Fruit fly (Drosophila melanogaster) whole organism, embryonic: ENCODE results near the gene CG6567.

ENCODE experiments used
- Atf3 ChIP-seq: fragments of 200-800 bp; sonication (Bioruptor generic); optimal IDR thresholded peaks from 3 replicates; lab custom pipeline; 2016; ENCODE audit warnings: missing biosample characterization, missing genetic modification characterization
- Awh ChIP-seq: fragments of 200-800 bp; sonication (Bioruptor generic); IDR thresholded peaks from 2 replicates; pipeline ENCODE4, ENCODE4 v1.3.6; 2022; ENCODE audit warnings: missing biosample characterization, missing genetic modification characterization
- CG10267 ChIP-seq: fragments of 200-800 bp; sonication (Bioruptor generic); optimal IDR thresholded peaks from 2 replicates; lab custom pipeline; 2018; ENCODE audit warnings: missing biosample characterization, mild to moderate bottlenecking, missing genetic modification characterization, moderate library complexity
- CG11695 ChIP-seq: fragments of 200-800 bp; sonication (Bioruptor generic); IDR thresholded peaks from 3 replicates; pipeline ENCODE4 v1.3.6; 2022; ENCODE audit warnings: missing biosample characterization, missing genetic modification characterization
- CG15269 ChIP-seq: fragments of 200-800 bp; sonication (Bioruptor generic); optimal IDR thresholded peaks from 2 replicates; lab custom pipeline; 2018; ENCODE audit warnings: missing biosample characterization, mild to moderate bottlenecking, missing genetic modification characterization, moderate library complexity
- CG1647 ChIP-seq: fragments of 200-800 bp; sonication (Bioruptor generic); optimal IDR thresholded peaks from 3 replicates; lab custom pipeline; 2016; ENCODE audit warnings: missing biosample characterization, missing genetic modification characterization
- CG17328 ChIP-seq: fragments of 200-800 bp; sonication (Bioruptor generic); IDR thresholded peaks from 2 replicates; pipeline ENCODE4 v1.3.6; 2022; ENCODE audit warnings: missing biosample characterization, missing genetic modification characterization
- CG17912 ChIP-seq: fragments of 200-800 bp; sonication (Bioruptor generic); optimal IDR thresholded peaks from 2 replicates; lab custom pipeline; 2018; ENCODE audit warnings: missing biosample characterization, mild to moderate bottlenecking, missing genetic modification characterization
- CG2116 ChIP-seq: fragments of 200-800 bp; sonication (Bioruptor generic); optimal IDR thresholded peaks from 3 replicates; lab custom pipeline; 2018; ENCODE audit warnings: missing biosample characterization, mild to moderate bottlenecking, missing genetic modification characterization
- CG31365 ChIP-seq: fragments of 200-800 bp; sonication (Bioruptor generic); optimal IDR thresholded peaks from 2 replicates; lab custom pipeline; 2018; ENCODE audit warnings: missing biosample characterization, mild to moderate bottlenecking, missing genetic modification characterization
- CG31441 ChIP-seq: fragments of 200-800 bp; sonication (Bioruptor generic); IDR thresholded peaks from 2 replicates; pipeline ENCODE4 v1.3.6; 2022; ENCODE audit warnings: missing biosample characterization, missing genetic modification characterization
- CG3726 ChIP-seq: fragments of 200-800 bp; sonication (Bioruptor generic); IDR thresholded peaks from 3 replicates; pipeline ENCODE4, ENCODE4 v1.3.6; 2022; ENCODE audit warnings: missing biosample characterization, missing genetic modification characterization
- CG42726 ChIP-seq: fragments of 200-800 bp; sonication (Bioruptor generic); IDR thresholded peaks from 2 replicates; pipeline ENCODE4 v1.3.6; 2022; ENCODE audit warnings: missing biosample characterization, missing genetic modification characterization; ENCODE audit not compliant: partially characterized antibody
- CG4360 ChIP-seq: fragments of 200-800 bp; sonication (Bioruptor generic); IDR thresholded peaks from 2 replicates; pipeline ENCODE4 v1.3.6; 2022; ENCODE audit warnings: missing biosample characterization, missing genetic modification characterization
- CG5953 ChIP-seq: fragments of 200-800 bp; sonication (Bioruptor generic); IDR thresholded peaks from 2 replicates; pipeline ENCODE4 v1.3.6; 2022; ENCODE audit warnings: missing biosample characterization, missing genetic modification characterization
- CG6791 ChIP-seq: fragments of 200-800 bp; sonication (Bioruptor generic); IDR thresholded peaks from 3 replicates; pipeline ENCODE4 v1.3.6; 2022; ENCODE audit warnings: missing biosample characterization, missing genetic modification characterization; ENCODE audit not compliant: partially characterized antibody
- CG7271 ChIP-seq: fragments of 200-800 bp; sonication (Bioruptor generic); optimal IDR thresholded peaks from 2 replicates; lab custom pipeline; 2018; ENCODE audit warnings: missing biosample characterization, mild to moderate bottlenecking, missing genetic modification characterization, moderate library complexity
- CG7987 ChIP-seq: fragments of 200-800 bp; sonication (Bioruptor generic); optimal IDR thresholded peaks from 2 replicates; lab custom pipeline; 2018; ENCODE audit warnings: missing biosample characterization, mild to moderate bottlenecking, missing genetic modification characterization, moderate library complexity
- CG8478 ChIP-seq: fragments of >200 bp; optimal IDR thresholded peaks from 2 replicates; lab custom pipeline; 2018
- CG9817 ChIP-seq: fragments of 200-800 bp; sonication (Bioruptor generic); optimal IDR thresholded peaks from 2 replicates; lab custom pipeline; 2018; ENCODE audit warnings: missing biosample characterization, mild to moderate bottlenecking, missing genetic modification characterization, moderate library complexity
- CHES-1-like ChIP-seq: fragments of 200-800 bp; sonication (Bioruptor generic); optimal IDR thresholded peaks from 2 replicates; lab custom pipeline; 2016; ENCODE audit warnings: missing biosample characterization, missing genetic modification characterization
- Dbx ChIP-seq: fragments of 200-800 bp; sonication (Bioruptor generic); IDR thresholded peaks from 3 replicates; pipeline ENCODE4 v1.3.6; 2022; ENCODE audit warnings: missing biosample characterization, missing genetic modification characterization
- Dip3 ChIP-seq: fragments of 200-800 bp; sonication (Bioruptor generic); optimal IDR thresholded peaks from 3 replicates; lab custom pipeline; 2016; ENCODE audit warnings: missing biosample characterization, missing genetic modification characterization
- E2f2 ChIP-seq: fragments of 200-800 bp; sonication (Bioruptor generic); IDR thresholded peaks from 2 replicates; pipeline ENCODE4 v1.3.6; 2022; ENCODE audit warnings: missing biosample characterization, missing genetic modification characterization
- HmgD ChIP-seq: fragments of 200-800 bp; sonication (Bioruptor generic); optimal IDR thresholded peaks from 3 replicates; lab custom pipeline; 2016; ENCODE audit warnings: missing biosample characterization, missing genetic modification characterization
- HmgZ ChIP-seq: fragments of 200-800 bp; sonication (Bioruptor generic); optimal IDR thresholded peaks from 2 replicates; lab custom pipeline; 2018; ENCODE audit warnings: missing biosample characterization, mild to moderate bottlenecking, missing genetic modification characterization
- Hr51 ChIP-seq, 2 experiments: fragments of 200-800 bp; sonication (Bioruptor generic); optimal IDR thresholded peaks; 2 replicates in 1 of 2; 3 replicates in 1 of 2; lab custom pipeline; 2016 to 2018; ENCODE audit warnings: missing biosample characterization in 2 of 2, missing genetic modification characterization in 2 of 2, mild to moderate bottlenecking in 1 of 2, moderate library complexity in 1 of 2
- Nf-YC ChIP-seq: fragments of 200-800 bp; optimal IDR thresholded peaks from 3 replicates; lab custom pipeline; 2019; ENCODE audit warnings: missing biosample characterization, mild to moderate bottlenecking, missing genetic modification characterization, moderate library complexity
- Trl ChIP-seq, 3 experiments: fragments of >200 bp in 2 of 3; fragments of 200-800 bp in 1 of 3; sonication (Bioruptor generic) in 1 of 3; optimal IDR thresholded peaks; 2 replicates in 1 of 3; 3 replicates in 2 of 3; lab custom pipeline; 2016 to 2017; ENCODE audit warnings: missing biosample characterization in 1 of 3, missing genetic modification characterization in 1 of 3
- ash1 ChIP-seq: fragments of 200-800 bp; sonication (Bioruptor generic); optimal IDR thresholded peaks from 2 replicates; lab custom pipeline; 2018; ENCODE audit warnings: missing biosample characterization, mild to moderate bottlenecking, missing genetic modification characterization
- bowl ChIP-seq: fragments of 200-800 bp; sonication (Bioruptor generic); IDR thresholded peaks from 2 replicates; pipeline ENCODE4 v1.3.6; 2022; ENCODE audit warnings: missing biosample characterization, missing genetic modification characterization
- dmrt11E ChIP-seq: fragments of 200-800 bp; sonication (Bioruptor generic); optimal IDR thresholded peaks from 3 replicates; lab custom pipeline; 2018; ENCODE audit warnings: missing biosample characterization, mild to moderate bottlenecking, missing genetic modification characterization, moderate library complexity
- fd96Cb ChIP-seq: fragments of 200-800 bp; sonication (Bioruptor generic); optimal IDR thresholded peaks from 2 replicates; lab custom pipeline; 2018; ENCODE audit warnings: missing biosample characterization, mild to moderate bottlenecking, missing genetic modification characterization, moderate library complexity
- gcm ChIP-seq: fragments of 200-800 bp; sonication (Bioruptor generic); optimal IDR thresholded peaks from 2 replicates; lab custom pipeline; 2019; ENCODE audit warnings: missing biosample characterization, mild to moderate bottlenecking, missing genetic modification characterization, moderate library complexity
- grn ChIP-seq: fragments of 200-800 bp; sonication (Bioruptor generic); optimal IDR thresholded peaks from 3 replicates; lab custom pipeline; 2017; ENCODE audit warnings: missing biosample characterization, missing genetic modification characterization
- ind ChIP-seq: fragments of 200-800 bp; sonication (Bioruptor generic); optimal IDR thresholded peaks from 3 replicates; lab custom pipeline; 2016; ENCODE audit warnings: missing biosample characterization, missing genetic modification characterization
- insv ChIP-seq, 2 experiments: fragments of 200-800 bp; sonication (Bioruptor generic); optimal IDR thresholded peaks; 3 replicates each; lab custom pipeline; 2016 to 2018; ENCODE audit warnings: missing biosample characterization in 2 of 2, missing genetic modification characterization in 2 of 2
- kni ChIP-seq: fragments of 200-800 bp; sonication (Bioruptor generic); optimal IDR thresholded peaks from 3 replicates; lab custom pipeline; 2017; ENCODE audit warnings: mild to moderate bottlenecking, missing biosample characterization, missing genetic modification reagents, missing genetic modification characterization
- nau ChIP-seq: fragments of 200-800 bp; sonication (Bioruptor generic); optimal IDR thresholded peaks from 3 replicates; lab custom pipeline; 2017; ENCODE audit warnings: missing biosample characterization, mild to moderate bottlenecking, missing genetic modification characterization, missing genetic modification reagents
- p53 ChIP-seq: fragments of 200-800 bp; sonication (Bioruptor generic); optimal IDR thresholded peaks from 2 replicates; lab custom pipeline; 2016; ENCODE audit warnings: missing biosample characterization, missing genetic modification characterization
- pan ChIP-seq, 4 experiments: fragments of >200 bp in 3 of 4; fragments of 200-800 bp in 1 of 4; sonication (Bioruptor generic) in 1 of 4; optimal IDR thresholded peaks in 3 of 4; IDR thresholded peaks in 1 of 4; 2 replicates each; pipeline versions ENCODE4 v1.3.6 to Lab custom; 2017 to 2022; ENCODE audit warnings: missing biosample characterization in 2 of 4, missing genetic modification characterization in 2 of 4, mixed read lengths in 1 of 4
- pfk ChIP-seq: fragments of 200-800 bp; sonication (Bioruptor generic); optimal IDR thresholded peaks from 2 replicates; lab custom pipeline; 2018; ENCODE audit warnings: missing biosample characterization, mild to moderate bottlenecking, missing genetic modification characterization, moderate library complexity
- sd ChIP-seq: fragments of 200-800 bp; sonication (Bioruptor generic); optimal IDR thresholded peaks from 3 replicates; lab custom pipeline; 2018; ENCODE audit warnings: missing biosample characterization, mild to moderate bottlenecking, missing genetic modification characterization, moderate library complexity
- vfl ChIP-seq: fragments of 200-800 bp; sonication (Bioruptor generic); optimal IDR thresholded peaks from 2 replicates; lab custom pipeline; 2016; ENCODE audit warnings: missing biosample characterization, missing genetic modification characterization
- zf30C ChIP-seq: fragments of 200-800 bp; sonication (Bioruptor generic); optimal IDR thresholded peaks from 3 replicates; lab custom pipeline; 2018; ENCODE audit warnings: missing biosample characterization, mild to moderate bottlenecking, missing genetic modification characterization
- zfh2 ChIP-seq: fragments of 200-800 bp; sonication (Bioruptor generic); optimal IDR thresholded peaks from 2 replicates; lab custom pipeline; 2016; ENCODE audit warnings: missing biosample characterization, missing genetic modification characterization

Gene CG6567

DNA sequence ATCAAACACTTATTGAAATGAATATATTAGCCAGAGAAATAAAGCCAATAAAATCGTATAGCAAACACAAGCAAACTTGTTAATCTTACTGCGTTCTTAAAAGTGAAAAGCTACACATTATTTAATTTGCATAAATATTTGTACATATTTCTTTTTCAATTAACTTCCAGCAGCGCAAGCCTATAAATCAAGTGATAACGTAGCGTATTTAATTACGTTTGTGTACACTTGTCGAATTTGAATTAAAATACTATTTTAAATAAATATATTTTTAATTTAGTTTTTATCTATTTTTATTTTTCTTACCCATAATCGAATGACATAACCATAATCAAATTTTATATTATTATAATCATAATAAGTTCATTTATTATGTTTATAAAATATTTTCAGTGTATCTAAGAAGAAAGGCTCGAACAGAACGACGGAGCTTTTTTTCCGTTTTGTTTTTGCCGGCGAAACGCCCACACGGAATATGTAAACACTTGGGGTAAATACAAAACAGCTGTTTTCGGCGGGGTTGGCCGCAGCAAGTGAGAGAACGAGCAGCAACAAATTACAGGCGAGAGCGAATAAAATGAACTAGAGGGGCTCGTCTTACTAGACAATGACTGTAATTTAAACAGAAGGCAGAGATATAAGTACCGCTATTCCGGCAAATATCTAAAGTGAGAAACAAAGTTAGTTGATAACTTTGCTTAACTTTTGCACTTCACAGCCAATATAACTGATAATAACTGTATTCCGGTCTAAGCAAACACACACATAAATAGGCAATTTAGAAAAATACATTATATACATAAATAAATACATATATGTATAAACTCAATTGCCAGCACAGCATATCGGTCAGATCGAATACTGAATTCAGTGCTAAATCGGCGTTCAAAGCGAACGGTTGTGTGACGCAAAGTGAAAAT lies 21.5 kb upstream of the CG6567 start, which contains the start of gene Sodh2 (continued):
- TF ChIP-seq p53 = no peak
- peak; percentile 30 for TF ChIP-seq grn (GFP tag; lab: Kevin White, UChicago)
- TF ChIP-seq CG10267 = peak; percentile 75
- no peak for TF ChIP-seq HmgD (GFP tag; lab: Kevin White, UChicago)
- peak; percentile 25 for TF ChIP-seq dmrt11E (tag; lab: Kevin White, UChicago)
- TF ChIP-seq insv (GFP tag; optimal IDR thresholded peaks at IDR 0.05; lab: Kevin White, UChicago) = peak in 1 of 2 experiments; percentile 60
- TF ChIP-seq nau = peak; percentile 72
- TF ChIP-seq CG17912 (GFP tag; lab: Kevin White, UChicago) = peak; percentile 82
- peak; percentile 70 for TF ChIP-seq CG11695 (GFP tag; lab: Robert Waterston, UW)
- TF ChIP-seq Dbx (GFP tag; lab: Robert Waterston, UW) = peak; percentile 66; the same call in 2 of the 3 replicates
- TF ChIP-seq ash1 (GFP tag; lab: Kevin White, UChicago) = peak; percentile 70
- peak; percentile 70 for TF ChIP-seq CG31365
- no peak for TF ChIP-seq CG7271 (tag; lab: Kevin White, UChicago)
- TF ChIP-seq Dip3 = peak; percentile 78
- peak; percentile 18 for TF ChIP-seq kni (GFP tag; lab: Kevin White, UChicago)
- 0 out of 2 replicates have a peak, but pooled peaks have one; percentile 12 for TF ChIP-seq CG5953
- TF ChIP-seq CG7987 (GFP tag; lab: Kevin White, UChicago) = peak; percentile 91
- peak; percentile 50; the same call in 1 of the 2 replicates for TF ChIP-seq CG17328 (GFP tag; lab: Robert Waterston, UW)
- TF ChIP-seq pfk (GFP tag; lab: Kevin White, UChicago) = peak; percentile 62
- TF ChIP-seq CHES-1-like = peak; percentile 71
- TF ChIP-seq CG9817 = peak; percentile 79
- peak; percentile 69 for TF ChIP-seq HmgZ (tag; lab: Kevin White, UChicago)
- TF ChIP-seq CG6791 = no peak
- peak; percentile 81 for TF ChIP-seq CG15269 (tag; lab: Kevin White, UChicago)
- TF ChIP-seq CG42726 = no peak
- TF ChIP-seq gcm (GFP tag; lab: Kevin White, UChicago) = peak; percentile 67
- TF ChIP-seq Hr51 (GFP tag; optimal IDR thresholded peaks at IDR 0.05; lab: Kevin White, UChicago) = peak in 1 of 2 experiments; percentile 81
- TF ChIP-seq CG8478 (lab: Kevin White, UChicago) = no peak
- no peak for TF ChIP-seq CG4360 (GFP tag; lab: Robert Waterston, UW)
- TF ChIP-seq Trl (optimal IDR thresholded peaks at IDR 0.05; lab: Kevin White, UChicago) = peak in 1 of 2 experiments; percentile 28
- TF ChIP-seq Trl (GFP tag; optimal IDR thresholded peaks at IDR 0.05; lab: Kevin White, UChicago) = peak; percentile 25
- peak; percentile 64 for TF ChIP-seq sd
- TF ChIP-seq vfl (GFP tag; lab: Kevin White, UChicago) = peak; percentile 81
- TF ChIP-seq ind (GFP tag; lab: Kevin White, UChicago) = peak; percentile 61
- TF ChIP-seq bowl (GFP tag; lab: Robert Waterston, UW) = no peak; the same call in 1 of the 2 replicates
- TF ChIP-seq Awh (GFP tag; lab: Robert Waterston, UW) = peak; percentile 67; the same call in 1 of the 2 replicates
- TF ChIP-seq fd96Cb = peak; percentile 39
- TF ChIP-seq Nf-YC (tag; lab: Kevin White, UChicago) = peak; percentile 64
- peak; percentile 54 for TF ChIP-seq CG2116
- 0 out of 2 replicates have a peak, but pooled peaks have one; percentile 44 for TF ChIP-seq E2f2 (GFP tag; lab: Robert Waterston, UW)
- peak; percentile 64 for TF ChIP-seq zf30C (GFP tag; lab: Kevin White, UChicago)
- TF ChIP-seq CG1647 = peak; percentile 45
- peak; percentile 85 for TF ChIP-seq zfh2 (GFP tag; lab: Kevin White, UChicago)
- peak; percentile 16 for TF ChIP-seq Atf3 (GFP tag; lab: Kevin White, UChicago)
- TF ChIP-seq CG31441 (GFP tag; lab: Robert Waterston, UW) = peak; percentile 87
- no peak for TF ChIP-seq pan (optimal IDR thresholded peaks at IDR 0.05; lab: Kevin White, UChicago)
- peak in 1 of 2 experiments; percentile 75 for TF ChIP-seq pan (GFP tag; optimal IDR thresholded peaks at IDR 0.05 in 1 of 2, IDR thresholded peaks at IDR 0.05 in 1 of 2)
- TF ChIP-seq CG3726 (GFP tag; lab: Robert Waterston, UW) = peak; percentile 66; the same call in 1 of the 3 replicates
